Worm (Caenorhabditis elegans) whole organism, midembryonic: ENCODE measurements around the gene mps-2.

Experiments
- T22C8.4 ChIP-seq: fragments of 200-800 bp; sonication (Bioruptor generic); IDR thresholded peaks from 2 replicates; pipeline ENCODE4 v1.3.6; 2022; ENCODE audit warnings: missing genetic modification characterization, missing compliant biosample characterization
- flt-1 ChIP-seq: fragments of 200-800 bp; sonication (Bioruptor generic); IDR thresholded peaks from 2 replicates; pipeline ENCODE4 v1.3.6; 2022; ENCODE audit warnings: missing genetic modification characterization, missing compliant biosample characterization
- med-1 ChIP-seq: sonication (generic microtip); optimal IDR thresholded peaks from 2 replicates; lab custom pipeline; 2017; ENCODE audit warnings: missing genetic modification characterization, mild to moderate bottlenecking, missing compliant biosample characterization, antibody characterized with exemption, missing genetic modification reagents; ENCODE audit not compliant: insufficient read depth
- ref-1 ChIP-seq: fragments of 200-800 bp; sonication (Bioruptor generic); conservative IDR thresholded peaks from 2 replicates; pipeline ENCODE4 v1.3.6; 2022; ENCODE audit warnings: missing genetic modification reagents, missing genetic modification characterization, missing compliant biosample characterization
- ztf-23 ChIP-seq: fragments of 200-800 bp; sonication (Bioruptor generic); IDR thresholded peaks from 2 replicates; pipeline ENCODE4 v1.3.6; 2022; ENCODE audit warnings: missing genetic modification reagents, missing genetic modification characterization, missing compliant biosample characterization

DNA sequence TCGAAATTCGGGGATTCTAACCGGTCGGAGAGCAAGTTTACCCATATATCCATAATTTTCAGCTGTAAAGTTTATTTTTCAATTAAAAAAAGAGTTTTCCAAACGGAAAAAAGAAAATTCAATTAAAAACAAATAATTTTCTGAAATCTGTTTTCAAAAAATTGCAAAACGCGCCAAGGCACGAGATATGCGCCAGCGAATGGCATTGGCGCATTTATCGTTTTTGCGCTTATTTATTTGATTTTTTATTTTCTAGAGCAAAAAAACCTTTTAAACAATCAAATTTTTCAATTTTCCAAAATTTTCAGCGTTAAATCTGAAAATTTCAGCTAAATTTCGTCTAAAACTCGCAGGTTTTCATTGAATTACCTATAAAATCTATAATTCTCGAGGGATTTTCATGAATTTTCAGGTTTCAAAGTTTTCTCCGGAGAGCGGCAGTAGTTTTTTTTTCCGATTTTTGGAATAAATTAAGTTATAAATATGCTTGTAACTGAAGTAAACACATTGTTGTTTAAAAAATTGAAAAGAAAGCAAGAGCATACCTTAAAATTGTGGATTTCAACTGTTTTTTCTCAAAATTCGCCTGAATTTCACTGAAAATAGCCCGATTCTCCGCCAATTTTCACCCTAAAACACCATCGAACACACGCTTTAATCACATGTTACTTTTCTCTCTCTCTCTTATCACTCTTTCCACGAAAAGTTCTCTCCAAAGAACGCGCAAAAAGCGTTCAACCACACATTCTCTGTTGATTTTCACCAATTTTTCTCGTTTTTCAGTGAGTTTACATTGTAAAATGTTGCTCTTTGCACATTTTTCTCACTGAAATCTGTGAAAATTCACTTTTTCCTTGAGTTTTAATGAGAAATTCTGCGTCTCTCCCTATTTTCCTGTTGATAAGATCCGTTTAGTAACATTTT, 26.1 kb downstream of the mps-2 start, which contains the start of gene B0432.10:
- TF ChIP-seq flt-1 (GFP tag; lab: Robert Waterston, UW) (no peak), ztf-23 (no peak), ref-1 (GFP tag; lab: Robert Waterston, UW) (no peak), T22C8.4 (GFP tag; lab: Robert Waterston, UW) (no peak), med-1 (no peak)
